Fruit fly (Drosophila melanogaster) whole organism, embryonic: ENCODE measurements around the gene Rpn12.

Experiments used
- Bgb ChIP-seq: fragments of 200-800 bp; sonication (Bioruptor generic); IDR thresholded peaks from 2 replicates; pipeline ENCODE4 v1.3.6; 2022; ENCODE audit warnings: missing biosample characterization, missing genetic modification characterization; ENCODE audit not compliant: partially characterized antibody
- CG1024 ChIP-seq: fragments of 200-800 bp; sonication (Bioruptor generic); IDR thresholded peaks from 2 replicates; pipeline ENCODE4 v1.3.6; 2022; ENCODE audit warnings: missing biosample characterization, missing genetic modification characterization
- CG10654 ChIP-seq: fragments of 200-800 bp; sonication (Bioruptor generic); optimal IDR thresholded peaks from 2 replicates; lab custom pipeline; 2016; ENCODE audit warnings: missing biosample characterization, missing genetic modification characterization
- CG10959 ChIP-seq: fragments of 200-800 bp; sonication (Bioruptor generic); IDR thresholded peaks from 2 replicates; pipeline ENCODE4 v1.3.6; 2022; ENCODE audit warnings: missing biosample characterization, missing genetic modification characterization
- CG11504 ChIP-seq: fragments of 200-800 bp; sonication (Bioruptor generic); optimal IDR thresholded peaks from 3 replicates; lab custom pipeline; 2019; ENCODE audit warnings: missing biosample characterization, mild to moderate bottlenecking, missing genetic modification characterization, moderate library complexity
- CG1233 ChIP-seq: fragments of 200-800 bp; sonication (Bioruptor generic); optimal IDR thresholded peaks from 4 replicates; lab custom pipeline; 2018; ENCODE audit warnings: missing biosample characterization, mild to moderate bottlenecking, missing genetic modification characterization
- CG12769 ChIP-seq: fragments of 200-800 bp; sonication (Bioruptor generic); optimal IDR thresholded peaks from 2 replicates; lab custom pipeline; 2019; ENCODE audit warnings: missing biosample characterization, mild to moderate bottlenecking, missing genetic modification characterization, moderate library complexity
- CG13287 ChIP-seq: fragments of 200-800 bp; sonication (Bioruptor generic); IDR thresholded peaks from 2 replicates; pipeline ENCODE4 v1.3.6; 2022; ENCODE audit warnings: missing biosample characterization, missing genetic modification characterization; ENCODE audit not compliant: partially characterized antibody
- CG13775 ChIP-seq: fragments of 200-800 bp; sonication (Bioruptor generic); optimal IDR thresholded peaks from 3 replicates; lab custom pipeline; 2017; ENCODE audit warnings: missing biosample characterization, mild to moderate bottlenecking, missing genetic modification characterization
- CG14050 ChIP-seq: fragments of 200-800 bp; sonication (Bioruptor generic); IDR thresholded peaks from 3 replicates; pipeline ENCODE4 v1.3.6; 2022; ENCODE audit warnings: missing biosample characterization, missing genetic modification characterization
- CG15073 ChIP-seq: fragments of 200-800 bp; sonication (Bioruptor generic); optimal IDR thresholded peaks from 2 replicates; lab custom pipeline; 2016; ENCODE audit warnings: missing biosample characterization, missing genetic modification characterization
- CG16815 ChIP-seq: fragments of 200-800 bp; sonication (Bioruptor generic); optimal IDR thresholded peaks from 3 replicates; lab custom pipeline; 2017; ENCODE audit warnings: missing biosample characterization, mild to moderate bottlenecking, missing genetic modification characterization
- CG1832 ChIP-seq: fragments of 200-800 bp; sonication (Bioruptor generic); optimal IDR thresholded peaks from 2 replicates; lab custom pipeline; 2017; ENCODE audit warnings: missing biosample characterization, mild to moderate bottlenecking, missing genetic modification characterization, inconsistent platforms
- CG18619 ChIP-seq: fragments of 200-800 bp; sonication (Bioruptor generic); optimal IDR thresholded peaks from 3 replicates; lab custom pipeline; 2017; ENCODE audit warnings: missing biosample characterization, mild to moderate bottlenecking, missing genetic modification characterization
- CG2678 ChIP-seq: fragments of 200-800 bp; sonication (Bioruptor generic); optimal IDR thresholded peaks from 3 replicates; lab custom pipeline; 2019; ENCODE audit warnings: missing biosample characterization, mild to moderate bottlenecking, missing genetic modification characterization, moderate library complexity
- CG30403 ChIP-seq: fragments of 200-800 bp; sonication (Bioruptor generic); optimal IDR thresholded peaks from 3 replicates; lab custom pipeline; 2016; ENCODE audit warnings: missing biosample characterization, missing genetic modification characterization
- CG31441 ChIP-seq: fragments of 200-800 bp; sonication (Bioruptor generic); IDR thresholded peaks from 2 replicates; pipeline ENCODE4 v1.3.6; 2022; ENCODE audit warnings: missing biosample characterization, missing genetic modification characterization
- CG33213 ChIP-seq: fragments of 200-800 bp; sonication (Bioruptor generic); optimal IDR thresholded peaks from 3 replicates; lab custom pipeline; 2016; ENCODE audit warnings: missing biosample characterization, missing genetic modification characterization
- CG34422 ChIP-seq: fragments of 200-800 bp; sonication (Bioruptor generic); IDR thresholded peaks from 3 replicates; pipeline ENCODE4 v1.3.6; 2022; ENCODE audit warnings: missing biosample characterization, missing genetic modification characterization
- CG42726 ChIP-seq: fragments of 200-800 bp; sonication (Bioruptor generic); IDR thresholded peaks from 2 replicates; pipeline ENCODE4 v1.3.6; 2022; ENCODE audit warnings: missing biosample characterization, missing genetic modification characterization; ENCODE audit not compliant: partially characterized antibody
- CG4707 ChIP-seq: fragments of 200-800 bp; sonication (Bioruptor generic); optimal IDR thresholded peaks from 2 replicates; lab custom pipeline; 2018; ENCODE audit warnings: missing biosample characterization, mild to moderate bottlenecking, missing genetic modification characterization, moderate library complexity
- CG6272 ChIP-seq: fragments of 200-800 bp; sonication (Bioruptor generic); IDR thresholded peaks from 2 replicates; pipeline ENCODE4 v1.3.6; 2022; ENCODE audit warnings: missing biosample characterization, missing genetic modification characterization
- CG6689 ChIP-seq: fragments of 200-800 bp; sonication (Bioruptor generic); IDR thresholded peaks from 2 replicates; pipeline ENCODE4 v1.3.6; 2022; ENCODE audit warnings: missing biosample characterization, missing genetic modification characterization
- CG6854 ChIP-seq: fragments of 200-800 bp; sonication (Bioruptor generic); optimal IDR thresholded peaks from 3 replicates; lab custom pipeline; 2017; ENCODE audit warnings: missing biosample characterization, mild to moderate bottlenecking, missing genetic modification characterization
- CG9817 ChIP-seq: fragments of 200-800 bp; sonication (Bioruptor generic); optimal IDR thresholded peaks from 2 replicates; lab custom pipeline; 2018; ENCODE audit warnings: missing biosample characterization, mild to moderate bottlenecking, missing genetic modification characterization, moderate library complexity
- Dek ChIP-seq: fragments of 200-800 bp; sonication (Bioruptor generic); optimal IDR thresholded peaks from 3 replicates; lab custom pipeline; 2019; ENCODE audit warnings: missing biosample characterization, mild to moderate bottlenecking, missing genetic modification characterization, moderate library complexity
- Dp ChIP-seq: fragments of 200-800 bp; sonication (Bioruptor generic); optimal IDR thresholded peaks from 2 replicates; lab custom pipeline; 2018; ENCODE audit warnings: missing biosample characterization, mild to moderate bottlenecking, missing genetic modification characterization, moderate library complexity
- Dref ChIP-seq: fragments of 200-800 bp; sonication (Bioruptor generic); IDR thresholded peaks from 2 replicates; pipeline ENCODE4 v1.3.6; 2022; ENCODE audit warnings: missing biosample characterization, missing genetic modification characterization
- ERR ChIP-seq: fragments of 200-800 bp; sonication (Bioruptor generic); optimal IDR thresholded peaks from 2 replicates; lab custom pipeline; 2016; ENCODE audit warnings: missing biosample characterization, missing genetic modification characterization
- MESR4 ChIP-seq: fragments of 200-800 bp; sonication (Bioruptor generic); optimal IDR thresholded peaks from 2 replicates; lab custom pipeline; 2018; ENCODE audit warnings: missing biosample characterization, mild to moderate bottlenecking, missing genetic modification characterization, moderate library complexity
- MTF-1 ChIP-seq: fragments of 200-800 bp; sonication (Bioruptor generic); optimal IDR thresholded peaks from 2 replicates; lab custom pipeline; 2018; ENCODE audit warnings: missing biosample characterization, mild to moderate bottlenecking, missing genetic modification characterization, borderline replicate concordance
- Nf-YB ChIP-seq: fragments of 200-800 bp; sonication (Bioruptor generic); optimal IDR thresholded peaks from 3 replicates; lab custom pipeline; 2019; ENCODE audit warnings: missing biosample characterization, mild to moderate bottlenecking, missing genetic modification characterization, moderate library complexity
- Pdp1 ChIP-seq, 2 experiments: fragments of 200-800 bp; sonication (Bioruptor generic); optimal IDR thresholded peaks; 3 replicates each; lab custom pipeline; 2016; ENCODE audit warnings: missing biosample characterization in 2 of 2, missing genetic modification characterization in 2 of 2, mild to moderate bottlenecking in 1 of 2, moderate library complexity in 1 of 2
- Rfx ChIP-seq: fragments of 200-800 bp; sonication (Bioruptor generic); IDR thresholded peaks from 2 replicates; pipeline ENCODE4 v1.3.6; 2022; ENCODE audit warnings: missing biosample characterization, missing genetic modification characterization
- ash1 ChIP-seq: fragments of 200-800 bp; sonication (Bioruptor generic); optimal IDR thresholded peaks from 2 replicates; lab custom pipeline; 2018; ENCODE audit warnings: missing biosample characterization, mild to moderate bottlenecking, missing genetic modification characterization
- bigmax ChIP-seq: fragments of 200-800 bp; sonication (Bioruptor generic); optimal IDR thresholded peaks from 2 replicates; lab custom pipeline; 2018; ENCODE audit warnings: missing biosample characterization, mild to moderate bottlenecking, missing genetic modification characterization
- bowl ChIP-seq: fragments of 200-800 bp; sonication (Bioruptor generic); IDR thresholded peaks from 2 replicates; pipeline ENCODE4 v1.3.6; 2022; ENCODE audit warnings: missing biosample characterization, missing genetic modification characterization
- chm ChIP-seq: fragments of 200-800 bp; sonication (Bioruptor generic); IDR thresholded peaks from 2 replicates; pipeline ENCODE4 v1.3.6; 2022; ENCODE audit warnings: missing biosample characterization, missing genetic modification characterization
- cwo ChIP-seq: fragments of 200-800 bp; sonication (Bioruptor generic); optimal IDR thresholded peaks from 3 replicates; lab custom pipeline; 2017; ENCODE audit warnings: missing biosample characterization, missing genetic modification characterization, mild to moderate bottlenecking, moderate library complexity, missing genetic modification reagents
- emc ChIP-seq: fragments of 200-800 bp; sonication (Bioruptor generic); optimal IDR thresholded peaks from 2 replicates; lab custom pipeline; 2016; ENCODE audit warnings: missing biosample characterization, missing genetic modification characterization
- esg ChIP-seq: fragments of 200-800 bp; sonication (Bioruptor generic); conservative IDR thresholded peaks from 2 replicates; pipeline ENCODE4 v1.3.6; 2022; ENCODE audit warnings: missing biosample characterization, missing genetic modification characterization
- fd64A ChIP-seq: fragments of 200-800 bp; sonication (Bioruptor generic); optimal IDR thresholded peaks from 3 replicates; lab custom pipeline; 2018; ENCODE audit warnings: missing biosample characterization, mild to moderate bottlenecking, missing genetic modification characterization
- gsb ChIP-seq: fragments of 200-800 bp; sonication (Bioruptor generic); IDR thresholded peaks from 2 replicates; pipeline ENCODE4 v1.3.6; 2022; ENCODE audit warnings: missing biosample characterization, missing genetic modification characterization
- knrl ChIP-seq: fragments of 200-800 bp; sonication (Bioruptor generic); IDR thresholded peaks from 3 replicates; pipeline ENCODE4 v1.3.6; 2022; ENCODE audit warnings: missing biosample characterization, missing genetic modification characterization; ENCODE audit not compliant: partially characterized antibody
- maf-S ChIP-seq: fragments of 200-800 bp; sonication (Bioruptor generic); optimal IDR thresholded peaks from 2 replicates; lab custom pipeline; 2016; ENCODE audit warnings: missing biosample characterization, missing genetic modification characterization
- odd ChIP-seq: fragments of 200-800 bp; sonication (Bioruptor generic); optimal IDR thresholded peaks from 2 replicates; lab custom pipeline; 2017; ENCODE audit warnings: missing biosample characterization, mild to moderate bottlenecking, missing genetic modification characterization
- pnt ChIP-seq: fragments of 200-800 bp; sonication (Bioruptor generic); optimal IDR thresholded peaks from 3 replicates; lab custom pipeline; 2016; ENCODE audit warnings: missing biosample characterization, missing genetic modification characterization
- run ChIP-seq: fragments of 200-800 bp; sonication (Bioruptor generic); optimal IDR thresholded peaks from 3 replicates; lab custom pipeline; 2018; ENCODE audit warnings: missing biosample characterization, mild to moderate bottlenecking, missing genetic modification characterization
- salm ChIP-seq: fragments of 200-800 bp; sonication (Bioruptor generic); optimal IDR thresholded peaks from 2 replicates; lab custom pipeline; 2018; ENCODE audit warnings: missing biosample characterization, mild to moderate bottlenecking, missing genetic modification characterization
- tgo ChIP-seq: fragments of 200-800 bp; sonication (Bioruptor generic); IDR thresholded peaks from 3 replicates; pipeline ENCODE4 v1.3.6; 2022; ENCODE audit warnings: missing biosample characterization, missing genetic modification characterization
- tx ChIP-seq: fragments of 200-800 bp; sonication (Bioruptor generic); optimal IDR thresholded peaks from 2 replicates; lab custom pipeline; 2016; ENCODE audit warnings: missing biosample characterization, missing genetic modification characterization

Gene Rpn12

dm6 chr3L:16602736-16603144, 19.9 kb downstream of the Rpn12 start, which contains the start of gene Arts (continued):
- no peak for TF ChIP-seq ash1 (GFP tag; lab: Kevin White, UChicago)
- TF ChIP-seq Rfx (GFP tag; lab: Robert Waterston, UW), result no peak
- peak; percentile 42 for TF ChIP-seq CG11504 (tag; lab: Kevin White, UChicago)
- TF ChIP-seq CG16815 (GFP tag; lab: Kevin White, UChicago), result no peak
- TF ChIP-seq Nf-YB (GFP tag; lab: Kevin White, UChicago), result no peak
- no peak for TF ChIP-seq run (tag; lab: Kevin White, UChicago)
- no peak for TF ChIP-seq odd (GFP tag; lab: Kevin White, UChicago)
- no peak for TF ChIP-seq maf-S (GFP tag; lab: Kevin White, UChicago)
- TF ChIP-seq CG10654 (GFP tag; lab: Kevin White, UChicago), result no peak
- TF ChIP-seq tgo (GFP tag; lab: Robert Waterston, UW), result no peak
- TF ChIP-seq Dek (tag; lab: Kevin White, UChicago), result no peak
- TF ChIP-seq knrl, result no peak
- TF ChIP-seq CG33213 (GFP tag; lab: Kevin White, UChicago), result no peak
- no peak for TF ChIP-seq MESR4 (GFP tag; lab: Kevin White, UChicago)
- no peak for TF ChIP-seq CG12769 (tag; lab: Kevin White, UChicago)
- TF ChIP-seq cwo (GFP tag; lab: Kevin White, UChicago), result no peak
- TF ChIP-seq gsb, result no peak
- TF ChIP-seq CG10959 (GFP tag; lab: Robert Waterston, UW), result no peak
- TF ChIP-seq CG18619 (GFP tag; lab: Kevin White, UChicago), result no peak
- no peak for TF ChIP-seq CG34422 (GFP tag; lab: Robert Waterston, UW)
- no peak for TF ChIP-seq CG4707
- TF ChIP-seq CG6854, result no peak
- TF ChIP-seq salm (tag; lab: Kevin White, UChicago), result no peak
- TF ChIP-seq CG15073, result no peak
- no peak for TF ChIP-seq Dref (GFP tag; lab: Robert Waterston, UW)
- peak; percentile 20 for TF ChIP-seq CG30403 (GFP tag; lab: Kevin White, UChicago)
- no peak for TF ChIP-seq emc (GFP tag; lab: Kevin White, UChicago)
- no peak for TF ChIP-seq CG6272
- peak; percentile 39 for TF ChIP-seq CG9817 (tag; lab: Kevin White, UChicago)
- TF ChIP-seq CG1233 (GFP tag; lab: Kevin White, UChicago), result peak; percentile 9
- no peak for TF ChIP-seq CG14050 (GFP tag; lab: Robert Waterston, UW)
- no peak for TF ChIP-seq esg (GFP tag; lab: Robert Waterston, UW)
- no peak for TF ChIP-seq bigmax (GFP tag; lab: Kevin White, UChicago)
- no peak for TF ChIP-seq CG42726 (GFP tag; lab: Robert Waterston, UW)
- TF ChIP-seq CG13287 (GFP tag; lab: Robert Waterston, UW), result no peak
- TF ChIP-seq Pdp1 (GFP tag; optimal IDR thresholded peaks at IDR 0.05; lab: Kevin White, UChicago), result peak in 1 of 2 experiments; percentile 60
- no peak for TF ChIP-seq Bgb
- no peak for TF ChIP-seq CG1832 (GFP tag; lab: Kevin White, UChicago)
- no peak for TF ChIP-seq fd64A (GFP tag; lab: Kevin White, UChicago)
- TF ChIP-seq CG2678, result peak; percentile 47
- TF ChIP-seq Dp, result peak; percentile 58
- TF ChIP-seq CG13775 (GFP tag; lab: Kevin White, UChicago), result peak; percentile 61
- TF ChIP-seq tx (GFP tag; lab: Kevin White, UChicago), result no peak
- no peak for TF ChIP-seq pnt
- no peak for TF ChIP-seq chm (GFP tag; lab: Robert Waterston, UW)
- no peak for TF ChIP-seq CG6689 (GFP tag; lab: Robert Waterston, UW)
- TF ChIP-seq CG1024, result no peak
- no peak for TF ChIP-seq bowl (GFP tag; lab: Robert Waterston, UW)
- TF ChIP-seq MTF-1, result no peak
- no peak for TF ChIP-seq CG31441 (GFP tag; lab: Robert Waterston, UW)
- no peak for TF ChIP-seq ERR (GFP tag; lab: Kevin White, UChicago)
